Fruit fly (Drosophila melanogaster) whole organism, embryonic: ENCODE data around the gene GABA-B-R3.

ENCODE experiments used
- BEAF-32 ChIP-seq: fragments of 200-800 bp; sonication (Bioruptor generic); optimal IDR thresholded peaks from 3 replicates; lab custom pipeline; 2017; ENCODE audit warnings: missing biosample characterization, missing genetic modification characterization, mild to moderate bottlenecking, moderate library complexity, missing genetic modification reagents
- Bteb2 ChIP-seq: fragments of 200-800 bp; sonication (Bioruptor generic); optimal IDR thresholded peaks from 2 replicates; lab custom pipeline; 2016; ENCODE audit warnings: missing biosample characterization, missing genetic modification characterization
- CG10267 ChIP-seq: fragments of 200-800 bp; sonication (Bioruptor generic); optimal IDR thresholded peaks from 2 replicates; lab custom pipeline; 2018; ENCODE audit warnings: missing biosample characterization, mild to moderate bottlenecking, missing genetic modification characterization, moderate library complexity
- CG10565 ChIP-seq: fragments of 200-800 bp; sonication (Bioruptor generic); optimal IDR thresholded peaks from 3 replicates; lab custom pipeline; 2016; ENCODE audit warnings: missing biosample characterization, mild to moderate bottlenecking, missing genetic modification characterization
- CG12236 ChIP-seq: fragments of 200-800 bp; sonication (Bioruptor generic); optimal IDR thresholded peaks from 2 replicates; lab custom pipeline; 2016; ENCODE audit warnings: missing biosample characterization, missing genetic modification characterization
- CG13287 ChIP-seq: fragments of 200-800 bp; sonication (Bioruptor generic); IDR thresholded peaks from 2 replicates; pipeline ENCODE4 v1.3.6; 2022; ENCODE audit warnings: missing biosample characterization, missing genetic modification characterization; ENCODE audit not compliant: partially characterized antibody
- CG13624 ChIP-seq: fragments of 200-800 bp; sonication (Bioruptor generic); optimal IDR thresholded peaks from 2 replicates; lab custom pipeline; 2016; ENCODE audit warnings: missing biosample characterization, missing genetic modification characterization
- CG14441 ChIP-seq: fragments of 200-800 bp; sonication (Bioruptor generic); IDR thresholded peaks from 2 replicates; pipeline ENCODE4 v1.3.6; 2022; ENCODE audit warnings: missing biosample characterization, missing genetic modification characterization
- CG14710 ChIP-seq: fragments of 200-800 bp; sonication (Bioruptor generic); optimal IDR thresholded peaks from 3 replicates; lab custom pipeline; 2019; ENCODE audit warnings: missing biosample characterization, mild to moderate bottlenecking, missing genetic modification characterization, moderate library complexity
- CG15073 ChIP-seq: fragments of 200-800 bp; sonication (Bioruptor generic); optimal IDR thresholded peaks from 2 replicates; lab custom pipeline; 2016; ENCODE audit warnings: missing biosample characterization, missing genetic modification characterization
- CG1603 ChIP-seq: fragments of 200-800 bp; sonication (Bioruptor generic); optimal IDR thresholded peaks from 2 replicates; lab custom pipeline; 2019; ENCODE audit warnings: missing biosample characterization, mild to moderate bottlenecking, missing genetic modification characterization, moderate library complexity
- CG17385 ChIP-seq: fragments of 200-800 bp; sonication (Bioruptor generic); optimal IDR thresholded peaks from 3 replicates; lab custom pipeline; 2018; ENCODE audit warnings: missing biosample characterization, mild to moderate bottlenecking, missing genetic modification characterization
- CG17802 ChIP-seq: fragments of 200-800 bp; sonication (Bioruptor generic); optimal IDR thresholded peaks from 2 replicates; lab custom pipeline; 2018; ENCODE audit warnings: missing biosample characterization, mild to moderate bottlenecking, missing genetic modification characterization, moderate library complexity
- CG3163 ChIP-seq: fragments of 200-800 bp; sonication (Bioruptor generic); optimal IDR thresholded peaks from 3 replicates; lab custom pipeline; 2016; ENCODE audit warnings: missing biosample characterization, missing genetic modification characterization
- CG5180 ChIP-seq: fragments of 200-800 bp; sonication (Bioruptor generic); optimal IDR thresholded peaks from 3 replicates; lab custom pipeline; 2017; ENCODE audit warnings: missing biosample characterization, missing genetic modification characterization, mild to moderate bottlenecking, moderate library complexity, missing genetic modification reagents
- CG7271 ChIP-seq: fragments of 200-800 bp; sonication (Bioruptor generic); optimal IDR thresholded peaks from 2 replicates; lab custom pipeline; 2018; ENCODE audit warnings: missing biosample characterization, mild to moderate bottlenecking, missing genetic modification characterization, moderate library complexity
- CG7556 ChIP-seq: fragments of 200-800 bp; sonication (Bioruptor generic); optimal IDR thresholded peaks from 2 replicates; lab custom pipeline; 2017; ENCODE audit warnings: missing biosample characterization, mild to moderate bottlenecking, missing genetic modification characterization
- Dp ChIP-seq: fragments of 200-800 bp; sonication (Bioruptor generic); optimal IDR thresholded peaks from 2 replicates; lab custom pipeline; 2018; ENCODE audit warnings: missing biosample characterization, mild to moderate bottlenecking, missing genetic modification characterization, moderate library complexity
- E2f2 ChIP-seq: fragments of 200-800 bp; sonication (Bioruptor generic); IDR thresholded peaks from 2 replicates; pipeline ENCODE4 v1.3.6; 2022; ENCODE audit warnings: missing biosample characterization, missing genetic modification characterization
- Hmx ChIP-seq: fragments of 200-800 bp; sonication (Bioruptor generic); optimal IDR thresholded peaks from 2 replicates; lab custom pipeline; 2016; ENCODE audit warnings: missing biosample characterization, missing genetic modification characterization
- Lim3 ChIP-seq: fragments of 200-800 bp; sonication (Bioruptor generic); IDR thresholded peaks from 2 replicates; pipeline ENCODE4 v1.3.6; 2022; ENCODE audit warnings: missing biosample characterization, missing genetic modification characterization
- Med ChIP-seq: fragments of 200-800 bp; sonication (Bioruptor generic); peaks from one replicate; lab custom pipeline; 2016; ENCODE audit warnings: missing biosample characterization, missing genetic modification characterization, mild to moderate bottlenecking, inconsistent platforms, moderate library complexity
- Stat92E ChIP-seq, 3 experiments: fragments of >200 bp in 2 of 3; fragments of 200-800 bp in 1 of 3; sonication (Bioruptor generic) in 1 of 3; optimal IDR thresholded peaks; 2 replicates each; lab custom pipeline; 2017 to 2019; ENCODE audit warnings: missing biosample characterization in 3 of 3, missing genetic modification characterization in 3 of 3, mild to moderate bottlenecking in 1 of 3, moderate library complexity in 1 of 3
- Trl ChIP-seq, 3 experiments: fragments of >200 bp in 2 of 3; fragments of 200-800 bp in 1 of 3; sonication (Bioruptor generic) in 1 of 3; optimal IDR thresholded peaks; 2 replicates in 1 of 3; 3 replicates in 2 of 3; lab custom pipeline; 2016 to 2017; ENCODE audit warnings: missing biosample characterization in 1 of 3, missing genetic modification characterization in 1 of 3
- caup ChIP-seq: fragments of 200-800 bp; sonication (Bioruptor generic); optimal IDR thresholded peaks from 3 replicates; lab custom pipeline; 2017; ENCODE audit warnings: missing biosample characterization, mild to moderate bottlenecking, missing genetic modification characterization, moderate library complexity; ENCODE audit not compliant: severe bottlenecking
- crp ChIP-seq, 2 experiments: fragments of 200-800 bp; sonication (Bioruptor generic); optimal IDR thresholded peaks; 2 replicates in 1 of 2; 3 replicates in 1 of 2; lab custom pipeline; 2017; ENCODE audit warnings: missing biosample characterization in 2 of 2, missing genetic modification characterization in 2 of 2, mild to moderate bottlenecking in 1 of 2, moderate library complexity in 1 of 2
- esg ChIP-seq: fragments of 200-800 bp; sonication (Bioruptor generic); conservative IDR thresholded peaks from 2 replicates; pipeline ENCODE4 v1.3.6; 2022; ENCODE audit warnings: missing biosample characterization, missing genetic modification characterization
- eve ChIP-seq, 2 experiments: fragments of >200 bp; optimal IDR thresholded peaks; 2 replicates each; lab custom pipeline; 2017; ENCODE audit warnings: missing biosample characterization in 2 of 2, missing genetic modification characterization in 2 of 2
- gfzf ChIP-seq: fragments of 200-800 bp; sonication (Bioruptor generic); optimal IDR thresholded peaks from 2 replicates; lab custom pipeline; 2016; ENCODE audit warnings: missing biosample characterization, mild to moderate bottlenecking, missing genetic modification characterization, moderate library complexity
- grn ChIP-seq: fragments of 200-800 bp; sonication (Bioruptor generic); optimal IDR thresholded peaks from 3 replicates; lab custom pipeline; 2017; ENCODE audit warnings: missing biosample characterization, missing genetic modification characterization
- gro ChIP-seq: fragments of 200-800 bp; sonication (Bioruptor generic); optimal IDR thresholded peaks from 2 replicates; lab custom pipeline; 2016; ENCODE audit warnings: missing biosample characterization, missing genetic modification characterization
- jumu ChIP-seq: fragments of 200-800 bp; sonication (Bioruptor generic); optimal IDR thresholded peaks from 3 replicates; lab custom pipeline; 2016; ENCODE audit warnings: missing biosample characterization, missing genetic modification characterization
- lab ChIP-seq: fragments of 200-800 bp; sonication (Bioruptor generic); optimal IDR thresholded peaks from 3 replicates; lab custom pipeline; 2017; ENCODE audit warnings: missing biosample characterization, missing genetic modification characterization, mild to moderate bottlenecking, moderate library complexity, missing genetic modification reagents
- maf-S ChIP-seq: fragments of 200-800 bp; sonication (Bioruptor generic); optimal IDR thresholded peaks from 2 replicates; lab custom pipeline; 2016; ENCODE audit warnings: missing biosample characterization, missing genetic modification characterization
- psq ChIP-seq: fragments of 200-800 bp; sonication (Bioruptor generic); optimal IDR thresholded peaks from 2 replicates; lab custom pipeline; 2017; ENCODE audit warnings: missing biosample characterization, missing genetic modification characterization
- pzg ChIP-seq: fragments of 200-800 bp; sonication (Bioruptor generic); optimal IDR thresholded peaks from 3 replicates; lab custom pipeline; 2018; ENCODE audit warnings: missing biosample characterization, mild to moderate bottlenecking, missing genetic modification characterization, moderate library complexity
- stwl ChIP-seq: fragments of 200-800 bp; sonication (Bioruptor generic); optimal IDR thresholded peaks from 3 replicates; lab custom pipeline; 2018; ENCODE audit warnings: missing biosample characterization, mild to moderate bottlenecking, missing genetic modification characterization, moderate library complexity
- tx ChIP-seq: fragments of 200-800 bp; sonication (Bioruptor generic); optimal IDR thresholded peaks from 2 replicates; lab custom pipeline; 2016; ENCODE audit warnings: missing biosample characterization, missing genetic modification characterization
- vvl ChIP-seq: fragments of 200-800 bp; sonication (Bioruptor generic); IDR thresholded peaks from 2 replicates; pipeline ENCODE4 v1.3.6; 2022; ENCODE audit warnings: missing biosample characterization, missing genetic modification characterization
- wek ChIP-seq: fragments of 200-800 bp; sonication (Bioruptor generic); optimal IDR thresholded peaks from 3 replicates; lab custom pipeline; 2018; ENCODE audit warnings: missing biosample characterization, mild to moderate bottlenecking, missing genetic modification characterization, moderate library complexity

GABA-B-R3 gene

dm6 chr2L:789966-790365, 40.2 kb downstream of the GABA-B-R3 start (continued):
- TF ChIP-seq lab (GFP tag; lab: Kevin White, UChicago) = peak; percentile 43
- TF ChIP-seq esg (GFP tag; lab: Robert Waterston, UW) = no peak
- TF ChIP-seq CG5180 (GFP tag; lab: Kevin White, UChicago) = no peak
- TF ChIP-seq psq (GFP tag; lab: Kevin White, UChicago) = no peak
- TF ChIP-seq Hmx (GFP tag; lab: Kevin White, UChicago) = no peak
- no peak for TF ChIP-seq tx (GFP tag; lab: Kevin White, UChicago)
- no peak for TF ChIP-seq caup (GFP tag; lab: Kevin White, UChicago)
- no peak for TF ChIP-seq CG17802 (tag; lab: Kevin White, UChicago)
- TF ChIP-seq CG7271 = no peak
- no peak for TF ChIP-seq eve (GFP tag; optimal IDR thresholded peaks at IDR 0.05; lab: Kevin White, UChicago)
- TF ChIP-seq gro (GFP tag; lab: Kevin White, UChicago) = no peak
- TF ChIP-seq, all 482 proteins: peak for 14

DNA sequence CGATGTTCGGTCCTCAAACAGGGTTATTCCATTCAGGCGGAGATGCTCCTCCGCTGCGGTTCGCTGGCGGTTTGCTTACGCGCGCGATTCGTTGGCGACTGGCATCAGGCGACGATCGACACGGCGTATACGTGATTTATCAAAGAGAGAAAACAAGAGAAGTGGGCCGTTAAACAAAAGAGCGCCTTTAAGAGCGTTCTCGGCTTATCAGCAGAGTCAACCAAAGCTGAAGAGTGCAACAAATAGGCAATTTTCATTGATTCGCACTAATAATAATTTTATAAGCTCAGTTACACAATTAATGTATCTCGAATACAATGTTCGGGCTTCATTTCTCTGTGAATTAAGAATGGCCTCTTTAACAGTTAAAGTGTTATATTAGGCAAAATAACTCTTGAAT, 41.0 kb downstream of the GABA-B-R3 start, which contains the start of gene Pkg21D:
Pkg21D (minus strand) TSS at position 101 of the 400 bp plus-strand sequence.
- TF ChIP-seq Bteb2 (GFP tag; lab: Kevin White, UChicago) (no peak), Stat92E (GFP tag; optimal IDR thresholded peaks at IDR 0.05; lab: Kevin White, UChicago) (no peak), CG3163 (GFP tag; lab: Kevin White, UChicago) (peak; percentile 56), Trl (optimal IDR thresholded peaks at IDR 0.05; lab: Kevin White, UChicago) (peak in 1 of 2 experiments; percentile 23), Trl (GFP tag; optimal IDR thresholded peaks at IDR 0.05; lab: Kevin White, UChicago) (no peak), CG17385 (GFP tag; lab: Kevin White, UChicago) (no peak), CG15073 (no peak), CG10565 (GFP tag; lab: Kevin White, UChicago) (no peak), maf-S (GFP tag; lab: Kevin White, UChicago) (no peak), CG7556 (no peak), CG13287 (GFP tag; lab: Robert Waterston, UW) (no peak), crp (GFP tag; optimal IDR thresholded peaks at IDR 0.05; lab: Kevin White, UChicago) (no peak), Lim3 (GFP tag; lab: Robert Waterston, UW) (no peak), CG14441 (GFP tag; lab: Robert Waterston, UW) (no peak), CG13624 (GFP tag; lab: Kevin White, UChicago) (no peak), CG7271 (no peak), BEAF-32 (GFP tag; lab: Kevin White, UChicago) (no peak)
- TF ChIP-seq, all 482 proteins: peak for 2

dm6 chr2L:810277-810676, 60.5 kb downstream of the GABA-B-R3 start, which contains the start of gene Nnf1b:
Gene Nnf1b, plus strand, starts transcription at chr2L:810577.
- TF ChIP-seq Med (GFP tag; lab: Kevin White, UChicago) (peak; percentile 35), jumu (GFP tag; lab: Kevin White, UChicago) (no peak), gfzf (GFP tag; lab: Kevin White, UChicago) (peak; percentile 49), E2f2 (GFP tag; lab: Robert Waterston, UW) (no peak; the same call in 1 of the 2 replicates), stwl (tag; lab: Kevin White, UChicago) (peak; percentile 35), grn (GFP tag; lab: Kevin White, UChicago) (peak; percentile 28), CG14710 (peak; percentile 9), wek (peak; percentile 86), CG12236 (GFP tag; lab: Kevin White, UChicago) (no peak), pzg (peak; percentile 19), CG10267 (tag; lab: Kevin White, UChicago) (peak; percentile 4), vvl (GFP tag; lab: Robert Waterston, UW) (peak; percentile 38; the same call in 1 of the 2 replicates), CG1603 (tag; lab: Kevin White, UChicago) (peak; percentile 7), Dp (GFP tag; lab: Kevin White, UChicago) (peak; percentile 22)
